Worm (Caenorhabditis elegans) whole organism, young adult: Measurements from ENCODE around the gene clec-123.

Experiments
- B0336.3 ChIP-seq: fragments of 200-800 bp; sonication (Bioruptor generic); IDR thresholded peaks from 2 replicates; pipeline ENCODE4 v1.3.6; 2022; ENCODE audit warnings: missing genetic modification characterization, missing compliant biosample characterization
- D2030.7 ChIP-seq: fragments of 200-800 bp; sonication (Bioruptor generic); IDR thresholded peaks from 2 replicates; pipeline ENCODE4 v1.3.6; 2022; ENCODE audit warnings: missing genetic modification reagents, missing genetic modification characterization, missing compliant biosample characterization
- F22D6.2 ChIP-seq: sonication (generic microtip); optimal IDR thresholded peaks from 2 replicates; lab custom pipeline; 2016; ENCODE audit warnings: mild to moderate bottlenecking, missing genetic modification characterization, missing compliant biosample characterization
- F23B12.7 ChIP-seq: sonication (generic microtip); optimal IDR thresholded peaks from 2 replicates; lab custom pipeline; 2017; ENCODE audit warnings: missing genetic modification characterization, mild to moderate bottlenecking, missing compliant biosample characterization, antibody characterized with exemption, moderate library complexity; ENCODE audit not compliant: insufficient read depth
- F37B4.10 ChIP-seq: fragments of 200-800 bp; sonication (Bioruptor generic); IDR thresholded peaks from 2 replicates; pipeline ENCODE4 v1.3.6; 2022; ENCODE audit warnings: missing genetic modification characterization, missing compliant biosample characterization
- F52B5.7 ChIP-seq: sonication (generic microtip); optimal IDR thresholded peaks from 2 replicates; lab custom pipeline; 2016; ENCODE audit warnings: mild to moderate bottlenecking, missing genetic modification characterization, missing compliant biosample characterization
- F57A8.1 ChIP-seq: fragments of 200-800 bp; sonication (Bioruptor generic); optimal IDR thresholded peaks from 2 replicates; lab custom pipeline; 2018; ENCODE audit warnings: mild to moderate bottlenecking, missing genetic modification characterization, moderate library complexity, missing compliant biosample characterization
- F57C9.4 ChIP-seq: sonication (generic microtip); optimal IDR thresholded peaks from 2 replicates; lab custom pipeline; 2017; ENCODE audit warnings: mild to moderate bottlenecking, missing genetic modification characterization, missing compliant biosample characterization
- K12H6.12 ChIP-seq: fragments of 200-800 bp; sonication (Bioruptor generic); optimal IDR thresholded peaks from 2 replicates; lab custom pipeline; 2018; ENCODE audit warnings: mild to moderate bottlenecking, missing genetic modification characterization, missing compliant biosample characterization
- T07F8.4 ChIP-seq: sonication (generic microtip); optimal IDR thresholded peaks from 2 replicates; lab custom pipeline; 2016; ENCODE audit warnings: mild to moderate bottlenecking, missing genetic modification characterization, moderate library complexity, missing compliant biosample characterization
- T26A5.8 ChIP-seq: sonication (generic microtip); optimal IDR thresholded peaks from 2 replicates; lab custom pipeline; 2016; ENCODE audit warnings: missing genetic modification characterization, missing compliant biosample characterization
- Y56A3A.18 ChIP-seq: fragments of 200-800 bp; sonication (Bioruptor generic); IDR thresholded peaks from 2 replicates; pipeline ENCODE4 v1.3.6; 2022; ENCODE audit warnings: missing genetic modification reagents, missing genetic modification characterization, missing compliant biosample characterization
- Y67H2A.10 ChIP-seq: fragments of 200-800 bp; sonication (Bioruptor generic); conservative IDR thresholded peaks from 2 replicates; pipeline ENCODE4 v1.3.6; 2022; ENCODE audit warnings: missing genetic modification reagents, missing genetic modification characterization, missing compliant biosample characterization
- atf-7 ChIP-seq: sonication (generic microtip); optimal IDR thresholded peaks from 2 replicates; lab custom pipeline; 2017; ENCODE audit warnings: mild to moderate bottlenecking, missing genetic modification characterization, missing compliant biosample characterization
- attf-3 ChIP-seq: fragments of 200-800 bp; sonication (Bioruptor generic); conservative IDR thresholded peaks from 2 replicates; pipeline ENCODE4 v1.3.6; 2022; ENCODE audit warnings: missing genetic modification reagents, missing genetic modification characterization, missing compliant biosample characterization
- bed-1 ChIP-seq: fragments of 200-800 bp; sonication (Bioruptor generic); IDR thresholded peaks from 2 replicates; pipeline ENCODE4 v1.3.6; 2022; ENCODE audit warnings: missing genetic modification reagents, missing genetic modification characterization, missing compliant biosample characterization
- cebp-2 ChIP-seq: fragments of 200-800 bp; sonication (Bioruptor generic); IDR thresholded peaks from 2 replicates; pipeline ENCODE4 v1.3.6; 2022; ENCODE audit warnings: missing genetic modification characterization, missing compliant biosample characterization
- ceh-27 ChIP-seq: fragments of 200-800 bp; sonication (Bioruptor generic); optimal IDR thresholded peaks from 2 replicates; lab custom pipeline; 2018; ENCODE audit warnings: mild to moderate bottlenecking, missing genetic modification characterization, moderate library complexity, missing compliant biosample characterization
- ceh-79 ChIP-seq: sonication (generic microtip); optimal IDR thresholded peaks from 2 replicates; lab custom pipeline; 2017; ENCODE audit warnings: mild to moderate bottlenecking, missing genetic modification characterization, missing compliant biosample characterization
- ceh-91 ChIP-seq: fragments of 200-800 bp; sonication (Bioruptor generic); IDR thresholded peaks from 2 replicates; pipeline ENCODE4 v1.3.6; 2022; ENCODE audit warnings: missing genetic modification reagents, missing genetic modification characterization, missing compliant biosample characterization
- chd-7 ChIP-seq: sonication (generic microtip); optimal IDR thresholded peaks from 2 replicates; lab custom pipeline; 2016; ENCODE audit warnings: mild to moderate bottlenecking, missing genetic modification characterization, moderate library complexity, missing compliant biosample characterization
- dox-1 ChIP-seq: fragments of 200-800 bp; sonication (Bioruptor generic); IDR thresholded peaks from 2 replicates; pipeline ENCODE4 v1.3.6; 2022; ENCODE audit warnings: missing genetic modification reagents, missing genetic modification characterization, missing compliant biosample characterization
- dpl-1 ChIP-seq: fragments of 150-350 bp; optimal IDR thresholded peaks from 2 replicates; lab custom pipeline; 2014; ENCODE audit warnings: missing biosample characterization, missing genetic modification reagents, missing genetic modification characterization
- efl-1 ChIP-seq: fragments of 150-350 bp; optimal IDR thresholded peaks from 2 replicates; lab custom pipeline; 2014; ENCODE audit warnings: missing biosample characterization, missing genetic modification reagents, missing genetic modification characterization
- egrh-3 ChIP-seq: fragments of 200-800 bp; sonication (Bioruptor generic); IDR thresholded peaks from 2 replicates; pipeline ENCODE4 v1.3.6; 2022; ENCODE audit warnings: missing genetic modification reagents, missing genetic modification characterization, missing compliant biosample characterization
- hlh-12 ChIP-seq: sonication (generic microtip); optimal IDR thresholded peaks from 2 replicates; lab custom pipeline; 2016; ENCODE audit warnings: missing genetic modification characterization, missing compliant biosample characterization
- hmg-1.2 ChIP-seq: fragments of 200-800 bp; sonication (Bioruptor generic); IDR thresholded peaks from 2 replicates; pipeline ENCODE4 v1.3.6; 2022; ENCODE audit warnings: missing genetic modification reagents, missing genetic modification characterization, missing compliant biosample characterization
- hmg-20 ChIP-seq: fragments of 200-800 bp; sonication (Bioruptor generic); IDR thresholded peaks from 2 replicates; pipeline ENCODE4 v1.3.6; 2022; ENCODE audit warnings: missing genetic modification reagents, missing genetic modification characterization, missing compliant biosample characterization
- lsy-27 ChIP-seq: sonication (generic microtip); optimal IDR thresholded peaks from 2 replicates; lab custom pipeline; 2017; ENCODE audit warnings: missing genetic modification characterization, mild to moderate bottlenecking, missing compliant biosample characterization, antibody characterized with exemption, missing genotype, borderline replicate concordance; ENCODE audit not compliant: insufficient read depth
- madf-8 ChIP-seq: fragments of 200-800 bp; sonication (Bioruptor generic); conservative IDR thresholded peaks from 2 replicates; pipeline ENCODE4 v1.3.6; 2022; ENCODE audit warnings: missing genetic modification reagents, missing genetic modification characterization, missing compliant biosample characterization
- nfyb-1 ChIP-seq: fragments of 200-800 bp; sonication (Bioruptor generic); IDR thresholded peaks from 2 replicates; pipeline ENCODE4 v1.3.6; 2022; ENCODE audit warnings: missing genetic modification reagents, missing genetic modification characterization, missing compliant biosample characterization
- rcor-1 ChIP-seq: fragments of 200-800 bp; sonication (Bioruptor generic); IDR thresholded peaks from 2 replicates; pipeline ENCODE4 v1.3.6; 2022; ENCODE audit warnings: missing genetic modification reagents, missing genetic modification characterization, missing compliant biosample characterization
- rec-8 ChIP-seq, 2 experiments: sonication (generic microtip); optimal IDR thresholded peaks; 2 replicates each; lab custom pipeline; 2016; ENCODE audit warnings: mild to moderate bottlenecking in 2 of 2, missing genetic modification characterization in 2 of 2, missing genetic modification reagents in 2 of 2, missing genotype in 2 of 2, missing biosample characterization in 1 of 2, missing compliant biosample characterization in 1 of 2, moderate library complexity in 1 of 2
- snpc-1.1 ChIP-seq: sonication (generic microtip); optimal IDR thresholded peaks from 2 replicates; lab custom pipeline; 2017; ENCODE audit warnings: missing genetic modification characterization, mild to moderate bottlenecking, missing compliant biosample characterization, antibody characterized with exemption, moderate library complexity, missing genotype, missing genetic modification reagents; ENCODE audit not compliant: insufficient read depth
- snpc-4 ChIP-seq, 5 experiments: fragments of 150-350 bp in 1 of 5; sonication (generic microtip) in 4 of 5; optimal IDR thresholded peaks; 2 replicates each; lab custom pipeline; 2014 to 2018; ENCODE audit warnings: missing genetic modification characterization in 5 of 5, missing biosample characterization in 3 of 5, antibody characterized with exemption in 2 of 5, mild to moderate bottlenecking in 2 of 5, missing compliant biosample characterization in 2 of 5, missing genotype in 2 of 5, moderate library complexity in 2 of 5, missing genetic modification reagents in 1 of 5
- tbp1 ChIP-seq: fragments of 200-800 bp; sonication (Bioruptor generic); optimal IDR thresholded peaks from 2 replicates; lab custom pipeline; 2018; ENCODE audit warnings: mild to moderate bottlenecking, missing genetic modification characterization, missing compliant biosample characterization
- zfh-2 ChIP-seq: fragments of 200-800 bp; sonication (Bioruptor generic); conservative IDR thresholded peaks from 2 replicates; pipeline ENCODE4 v1.3.6; 2022; ENCODE audit warnings: missing genetic modification reagents, missing genetic modification characterization, missing compliant biosample characterization
- ztf-18 ChIP-seq: sonication (generic microtip); optimal IDR thresholded peaks from 2 replicates; lab custom pipeline; 2016; ENCODE audit warnings: missing genotype, mild to moderate bottlenecking, missing genetic modification characterization, missing compliant biosample characterization
- ztf-22 ChIP-seq: fragments of 200-800 bp; sonication (Bioruptor generic); optimal IDR thresholded peaks from 2 replicates; lab custom pipeline; 2018; ENCODE audit warnings: mild to moderate bottlenecking, missing genetic modification characterization, moderate library complexity, missing compliant biosample characterization

Gene clec-123

DNA sequence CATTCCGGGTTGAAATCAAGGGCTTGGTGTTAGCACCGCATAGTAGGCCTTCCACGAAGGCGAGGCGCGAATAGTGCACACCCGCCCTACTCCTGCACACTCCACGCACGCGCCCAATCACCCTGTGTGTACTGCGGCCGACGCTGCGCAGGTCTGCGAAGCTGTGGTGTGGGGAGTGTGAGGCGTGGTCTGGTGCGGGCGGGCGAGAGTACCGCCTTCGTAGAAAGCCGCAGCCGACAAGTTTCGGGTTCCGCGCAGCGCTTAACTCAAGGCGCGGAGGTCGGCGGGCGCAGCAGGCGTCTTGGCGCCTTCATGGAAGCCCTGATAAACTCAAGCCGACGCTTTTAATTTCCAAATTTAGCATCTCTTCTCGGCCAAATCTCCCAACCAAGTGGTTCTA, 5.9 kb upstream of the clec-123 start:
- peak; percentile 7 for TF ChIP-seq chd-7
- peak; percentile 93 for TF ChIP-seq zfh-2 (GFP tag; lab: Robert Waterston, UW)
- no peak for TF ChIP-seq snpc-4 (GFP tag; optimal IDR thresholded peaks at IDR 0.05; lab: Kevin White, UChicago)
- TF ChIP-seq snpc-4 (tag; optimal IDR thresholded peaks at IDR 0.05; lab: Kevin White, UChicago) = peak in 3 of 4 experiments; percentile 51 to 81 (median 58)
- TF ChIP-seq F52B5.7 = no peak
- no peak for TF ChIP-seq T26A5.8
- TF ChIP-seq madf-8 (GFP tag; lab: Robert Waterston, UW) = no peak
- TF ChIP-seq egrh-3 (GFP tag; lab: Robert Waterston, UW) = peak; percentile 84
- no peak for TF ChIP-seq efl-1 (GFP tag; lab: Kevin White, UChicago)
- no peak for TF ChIP-seq rcor-1 (GFP tag; lab: Robert Waterston, UW)
- TF ChIP-seq rec-8 (tag; optimal IDR thresholded peaks at IDR 0.05; lab: Kevin White, UChicago) = no peak
- TF ChIP-seq Y56A3A.18 = no peak
- peak; percentile 59 for TF ChIP-seq snpc-1.1 (tag; lab: Kevin White, UChicago)
- no peak for TF ChIP-seq ceh-91 (GFP tag; lab: Robert Waterston, UW)
- no peak for TF ChIP-seq Y67H2A.10
- TF ChIP-seq F22D6.2 (tag; lab: Kevin White, UChicago) = no peak
- TF ChIP-seq F23B12.7 (tag; lab: Kevin White, UChicago) = no peak

DNA sequence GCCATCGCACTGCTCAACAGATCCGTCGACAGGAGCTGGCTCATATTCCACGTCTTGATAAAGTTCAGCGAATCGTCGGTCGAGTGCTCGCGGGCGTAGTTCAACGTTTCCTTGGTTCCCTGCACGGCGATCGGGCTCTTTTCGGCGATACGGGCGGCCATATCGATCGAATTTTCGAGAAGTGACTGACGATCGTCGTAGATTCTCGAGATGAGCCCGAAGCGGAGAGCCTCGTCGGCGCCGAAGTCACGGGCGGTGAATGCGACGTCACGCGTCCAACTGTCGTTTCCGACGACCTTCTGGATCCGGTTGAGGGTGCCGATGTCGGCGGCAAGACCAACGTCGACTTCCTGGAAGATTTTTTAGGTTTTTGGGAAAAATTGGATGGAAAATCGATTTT, 4.5 kb upstream of the clec-123 start:
- 0 out of 2 replicates have a peak, but pooled peaks have one; percentile 12 for TF ChIP-seq dox-1 (GFP tag; lab: Robert Waterston, UW)
- TF ChIP-seq zfh-2 (GFP tag; lab: Robert Waterston, UW) = peak; percentile 55; the same call in 1 of the 2 replicates
- no peak for TF ChIP-seq hlh-12 (tag; lab: Kevin White, UChicago)

DNA sequence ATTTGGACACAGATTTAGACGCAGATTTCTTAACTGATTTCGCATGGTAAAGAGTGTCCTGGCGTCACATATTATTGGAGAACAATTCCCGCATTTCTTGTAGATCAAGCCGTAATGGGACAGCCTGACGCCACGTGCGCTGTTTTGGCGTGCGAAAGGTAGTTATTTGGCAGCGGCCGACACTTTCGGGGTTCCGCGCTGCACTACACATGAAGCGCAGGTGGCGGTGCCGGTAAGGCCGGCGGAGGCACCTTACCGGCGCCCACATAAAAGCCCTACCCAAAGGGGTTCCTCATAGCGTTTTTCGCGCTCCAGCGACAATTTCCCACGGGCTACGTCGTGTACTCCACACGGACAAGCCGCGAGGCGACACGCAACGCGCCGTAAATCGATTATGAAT, 3.9 kb upstream of the clec-123 start:
- TF ChIP-seq efl-1 (GFP tag; lab: Kevin White, UChicago) = no peak
- no peak for TF ChIP-seq ceh-79 (tag; lab: Kevin White, UChicago)
- TF ChIP-seq K12H6.12 (tag; lab: Kevin White, UChicago) = no peak
- no peak for TF ChIP-seq atf-7
- TF ChIP-seq T07F8.4 (tag; lab: Kevin White, UChicago) = no peak
- no peak for TF ChIP-seq snpc-4 (GFP tag; optimal IDR thresholded peaks at IDR 0.05; lab: Kevin White, UChicago)
- TF ChIP-seq snpc-4 (tag; optimal IDR thresholded peaks at IDR 0.05; lab: Kevin White, UChicago) = peak in 2 of 4 experiments; percentile 57 to 74
- TF ChIP-seq B0336.3 (GFP tag; lab: Robert Waterston, UW) = no peak
- TF ChIP-seq ztf-18 = no peak
- peak; percentile 10; the same call in 1 of the 2 replicates for TF ChIP-seq hmg-1.2 (GFP tag; lab: Robert Waterston, UW)
- no peak for TF ChIP-seq hmg-20
- no peak for TF ChIP-seq Y56A3A.18
- TF ChIP-seq zfh-2 (GFP tag; lab: Robert Waterston, UW) = peak; percentile 46; the same call in 1 of the 2 replicates
- no peak for TF ChIP-seq bed-1 (GFP tag; lab: Robert Waterston, UW)
- TF ChIP-seq F37B4.10 (GFP tag; lab: Robert Waterston, UW) = no peak
- TF ChIP-seq tbp1 (GFP tag; lab: Kevin White, UChicago) = no peak
- TF ChIP-seq dpl-1 = no peak
- TF ChIP-seq D2030.7 (GFP tag; lab: Robert Waterston, UW) = 0 out of 2 replicates have a peak, but pooled peaks have one; percentile 23
- TF ChIP-seq F57C9.4 (tag; lab: Kevin White, UChicago) = no peak
- 0 out of 2 replicates have a peak, but pooled peaks have one; percentile 17 for TF ChIP-seq cebp-2 (GFP tag; lab: Robert Waterston, UW)
- 0 out of 2 replicates have a peak, but pooled peaks have one; percentile 7 for TF ChIP-seq attf-3
- TF ChIP-seq ceh-27 (GFP tag; lab: Kevin White, UChicago) = no peak
- TF ChIP-seq nfyb-1 = no peak
- TF ChIP-seq ztf-22 (GFP tag; lab: Kevin White, UChicago) = no peak
- TF ChIP-seq madf-8 (GFP tag; lab: Robert Waterston, UW) = no peak
- peak; percentile 60 for TF ChIP-seq snpc-1.1 (tag; lab: Kevin White, UChicago)
- TF ChIP-seq F57A8.1 (GFP tag; lab: Kevin White, UChicago) = no peak
- no peak for TF ChIP-seq lsy-27 (tag; lab: Kevin White, UChicago)
- peak; percentile 14; the same call in 1 of the 2 replicates for TF ChIP-seq egrh-3 (GFP tag; lab: Robert Waterston, UW)
